Fruit fly (Drosophila melanogaster) whole organism, adult: ENCODE results near the gene Ankle2.

Source experiments
- CG11617 ChIP-seq: fragments of 200-800 bp; sonication (Bioruptor generic); optimal IDR thresholded peaks from 2 replicates; lab custom pipeline; 2017; ENCODE audit warnings: mild to moderate bottlenecking, missing biosample characterization, missing genetic modification reagents, missing genetic modification characterization
- CG12768 ChIP-seq: fragments of 200-800 bp; sonication (Bioruptor generic); optimal IDR thresholded peaks from 2 replicates; lab custom pipeline; 2017; ENCODE audit warnings: missing biosample characterization, missing genetic modification characterization, mild to moderate bottlenecking, moderate library complexity, missing genetic modification reagents
- CG14711 ChIP-seq: fragments of 200-800 bp; sonication (Bioruptor generic); optimal IDR thresholded peaks from 2 replicates; lab custom pipeline; 2018; ENCODE audit warnings: missing biosample characterization, mild to moderate bottlenecking, missing genetic modification characterization, moderate library complexity
- CG1620 ChIP-seq: fragments of 200-800 bp; sonication (Bioruptor generic); optimal IDR thresholded peaks from 2 replicates; lab custom pipeline; 2016; ENCODE audit warnings: missing biosample characterization, missing genetic modification characterization
- CG33017 ChIP-seq: fragments of 200-800 bp; sonication (Bioruptor generic); optimal IDR thresholded peaks from 2 replicates; lab custom pipeline; 2018; ENCODE audit warnings: missing biosample characterization, mild to moderate bottlenecking, missing genetic modification characterization, moderate library complexity
- CG5204 ChIP-seq: fragments of 200-800 bp; sonication (Bioruptor generic); optimal IDR thresholded peaks from 2 replicates; lab custom pipeline; 2016; ENCODE audit warnings: missing biosample characterization, missing genetic modification characterization
- CG7045 ChIP-seq: fragments of 200-800 bp; sonication (Bioruptor generic); optimal IDR thresholded peaks from 2 replicates; lab custom pipeline; 2017; ENCODE audit warnings: missing biosample characterization, mild to moderate bottlenecking, missing genetic modification characterization
- CG7101 ChIP-seq: fragments of 200-800 bp; sonication (Bioruptor generic); optimal IDR thresholded peaks from 2 replicates; lab custom pipeline; 2018; ENCODE audit warnings: missing biosample characterization, mild to moderate bottlenecking, missing genetic modification characterization, moderate library complexity
- Clk ChIP-seq: fragments of 200-800 bp; sonication (Bioruptor generic); optimal IDR thresholded peaks from 2 replicates; lab custom pipeline; 2017; ENCODE audit warnings: missing biosample characterization, missing genetic modification characterization
- Crg-1 ChIP-seq: fragments of 200-800 bp; sonication (Bioruptor generic); optimal IDR thresholded peaks from 2 replicates; lab custom pipeline; 2016; ENCODE audit warnings: missing biosample characterization, missing genetic modification characterization
- Hr96 ChIP-seq: fragments of 200-800 bp; sonication (Bioruptor generic); optimal IDR thresholded peaks from 2 replicates; lab custom pipeline; 2016; ENCODE audit warnings: missing biosample characterization, missing genetic modification characterization
- Mnt ChIP-seq: fragments of 200-800 bp; sonication (Bioruptor generic); optimal IDR thresholded peaks from 2 replicates; lab custom pipeline; 2016; ENCODE audit warnings: missing biosample characterization, mild to moderate bottlenecking, missing genetic modification characterization
- bab1 ChIP-seq: fragments of 200-800 bp; sonication (Bioruptor generic); optimal IDR thresholded peaks from 3 replicates; lab custom pipeline; 2019; ENCODE audit warnings: missing biosample characterization, mild to moderate bottlenecking, missing genetic modification characterization, moderate library complexity
- cic ChIP-seq: fragments of 200-800 bp; sonication (Bioruptor generic); optimal IDR thresholded peaks from 2 replicates; lab custom pipeline; 2017; ENCODE audit warnings: missing biosample characterization, mild to moderate bottlenecking, missing genetic modification characterization, moderate library complexity
- cnc ChIP-seq, 2 experiments: fragments of >200 bp; optimal IDR thresholded peaks; 2 replicates each; lab custom pipeline; 2017
- kay ChIP-seq: fragments of 200-800 bp; sonication (Bioruptor generic); peaks from one replicate; lab custom pipeline; 2016; ENCODE audit warnings: missing biosample characterization, missing genetic modification characterization, borderline replicate concordance
- ovo ChIP-seq: fragments of 200-800 bp; sonication (Bioruptor generic); optimal IDR thresholded peaks from 2 replicates; lab custom pipeline; 2016; ENCODE audit warnings: missing biosample characterization, missing genetic modification characterization
- pad ChIP-seq: fragments of 200-800 bp; sonication (Bioruptor generic); optimal IDR thresholded peaks from 3 replicates; lab custom pipeline; 2017; ENCODE audit warnings: missing biosample characterization, missing genetic modification characterization, mild to moderate bottlenecking, moderate library complexity, missing genetic modification reagents
- tj ChIP-seq: fragments of 200-800 bp; sonication (Bioruptor generic); optimal IDR thresholded peaks from 3 replicates; lab custom pipeline; 2017; ENCODE audit warnings: missing biosample characterization, mild to moderate bottlenecking, missing genetic modification characterization, moderate library complexity
- toe ChIP-seq: fragments of 200-800 bp; sonication (Bioruptor generic); optimal IDR thresholded peaks from 2 replicates; lab custom pipeline; 2016; ENCODE audit warnings: missing biosample characterization, missing genetic modification characterization

Ankle2 gene

dm6 chrX:17532158-17532557 is 46.9 kb downstream of the Ankle2 start:
- peak; percentile 87 for TF ChIP-seq bab1 (GFP tag; lab: Kevin White, UChicago)
- TF ChIP-seq Hr96 (GFP tag; lab: Kevin White, UChicago), result no peak

dm6 chrX:17531549-17532131 is 47.4 kb downstream of the Ankle2 start:
- TF ChIP-seq Crg-1 (GFP tag; lab: Kevin White, UChicago) (peak; percentile 34), Mnt (GFP tag; lab: Kevin White, UChicago) (no peak), CG7045 (GFP tag; lab: Kevin White, UChicago) (no peak), pad (peak; percentile 38), cnc (optimal IDR thresholded peaks at IDR 0.05; lab: Kevin White, UChicago) (no peak), CG14711 (tag; lab: Kevin White, UChicago) (no peak), Clk (GFP tag; lab: Kevin White, UChicago) (no peak), kay (GFP tag; lab: Kevin White, UChicago) (no peak), Hr96 (GFP tag; lab: Kevin White, UChicago) (peak; percentile 75), CG33017 (tag; lab: Kevin White, UChicago) (no peak), CG7101 (tag; lab: Kevin White, UChicago) (peak; percentile 22), bab1 (GFP tag; lab: Kevin White, UChicago) (no peak), CG5204 (peak; percentile 24), CG12768 (no peak), cic (GFP tag; lab: Kevin White, UChicago) (no peak), tj (GFP tag; lab: Kevin White, UChicago) (peak; percentile 3), toe (GFP tag; lab: Kevin White, UChicago) (peak; percentile 22), ovo (peak; percentile 9), CG11617 (GFP tag; lab: Kevin White, UChicago) (no peak), CG1620 (GFP tag; lab: Kevin White, UChicago) (peak; percentile 78)

DNA sequence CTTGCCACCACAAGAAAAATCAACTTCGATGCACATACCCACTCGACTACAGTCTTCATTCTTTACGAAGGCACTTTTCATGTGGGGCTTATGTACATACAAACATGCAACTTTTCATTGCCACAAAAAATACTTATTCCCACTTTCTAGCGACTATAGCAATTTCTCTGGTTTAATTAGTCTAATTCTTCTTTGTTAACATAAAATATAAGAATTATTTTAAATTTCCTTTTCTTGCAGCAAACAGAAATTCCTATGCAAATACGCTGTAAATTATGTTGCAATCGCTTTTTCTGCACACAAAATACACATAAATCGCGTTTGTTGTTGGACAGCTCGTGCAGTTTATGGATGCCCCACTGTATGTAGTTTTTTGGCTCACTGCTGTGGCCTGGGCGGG is 54.6 kb downstream of the Ankle2 start:
- TF ChIP-seq Hr96 (GFP tag; lab: Kevin White, UChicago) (no peak), cnc (optimal IDR thresholded peaks at IDR 0.05; lab: Kevin White, UChicago) (no peak), cic (GFP tag; lab: Kevin White, UChicago) (no peak), pad (no peak), tj (GFP tag; lab: Kevin White, UChicago) (no peak), kay (GFP tag; lab: Kevin White, UChicago) (no peak), CG14711 (tag; lab: Kevin White, UChicago) (no peak), CG11617 (GFP tag; lab: Kevin White, UChicago) (no peak), toe (GFP tag; lab: Kevin White, UChicago) (no peak), CG1620 (GFP tag; lab: Kevin White, UChicago) (no peak)

DNA sequence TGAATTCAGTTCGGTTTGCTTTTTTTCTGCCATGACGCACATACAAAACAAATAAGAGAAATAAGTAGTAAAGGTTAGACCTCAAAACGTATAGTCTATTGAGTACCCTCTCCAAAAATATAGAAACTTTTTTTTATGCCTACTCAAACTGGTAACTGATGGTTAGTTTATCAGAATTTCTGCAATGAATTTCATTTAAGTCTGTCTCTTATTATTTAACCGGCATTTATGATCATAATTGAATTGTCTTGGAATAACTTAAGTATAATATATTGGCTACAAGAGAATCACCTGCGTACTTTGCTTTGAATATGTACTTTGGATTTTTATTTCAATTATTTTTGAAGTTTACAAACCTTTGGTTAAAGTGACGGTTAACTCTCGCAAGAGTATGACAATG is 55.5 kb downstream of the Ankle2 start:
- no peak for TF ChIP-seq cnc (optimal IDR thresholded peaks at IDR 0.05; lab: Kevin White, UChicago)
- TF ChIP-seq bab1 (GFP tag; lab: Kevin White, UChicago), result peak; percentile 29
- TF ChIP-seq CG14711 (tag; lab: Kevin White, UChicago), result peak; percentile 2

DNA sequence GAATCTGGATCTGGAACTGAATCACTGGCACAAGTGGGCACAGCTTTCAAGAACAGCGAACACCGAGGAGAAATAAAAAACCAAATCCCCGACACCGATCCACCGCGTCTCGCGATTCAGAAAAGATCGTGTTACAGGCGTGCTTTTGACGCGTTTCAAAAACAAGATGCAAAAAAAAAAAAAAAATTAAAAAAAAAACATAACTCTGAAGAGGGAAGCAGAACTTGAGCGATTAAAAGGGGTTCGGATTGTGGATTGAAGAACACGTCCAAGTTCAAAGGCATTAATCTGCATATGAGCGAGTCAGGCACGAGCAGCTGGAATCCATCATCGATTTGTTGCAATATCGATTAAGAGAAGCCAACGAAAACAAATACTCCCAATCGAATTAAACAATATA is 56.5 kb downstream of the Ankle2 start:
- TF ChIP-seq toe (GFP tag; lab: Kevin White, UChicago), result no peak
- TF ChIP-seq CG7045 (GFP tag; lab: Kevin White, UChicago), result no peak
- no peak for TF ChIP-seq CG33017 (tag; lab: Kevin White, UChicago)
- TF ChIP-seq CG5204, result no peak
- TF ChIP-seq CG12768, result no peak
- no peak for TF ChIP-seq Hr96 (GFP tag; lab: Kevin White, UChicago)
